Worm (Caenorhabditis elegans) whole organism, L4 larva: Measurements from ENCODE around the gene gop-1.

Experiments used
- D1046.2 ChIP-seq: fragments of 200-800 bp; sonication (Bioruptor generic); IDR thresholded peaks from 2 replicates; pipeline ENCODE4 v1.3.6; 2022; ENCODE audit warnings: missing genetic modification characterization, missing compliant biosample characterization
- F37D6.2 ChIP-seq: sonication (generic microtip); optimal IDR thresholded peaks from 2 replicates; lab custom pipeline; 2016; ENCODE audit warnings: mild to moderate bottlenecking, missing genetic modification characterization, missing compliant biosample characterization
- F49E8.2 ChIP-seq: sonication (generic microtip); optimal IDR thresholded peaks from 2 replicates; lab custom pipeline; 2016; ENCODE audit warnings: missing compliant biosample characterization, mild to moderate bottlenecking, missing genetic modification characterization, borderline replicate concordance
- R02D3.7 ChIP-seq: fragments of 150-350 bp; sonication (generic microtip); optimal IDR thresholded peaks from 3 replicates; lab custom pipeline; 2014; ENCODE audit warnings: missing biosample characterization, missing genetic modification characterization
- Y48G9A.11 ChIP-seq: fragments of 200-800 bp; sonication (Bioruptor generic); IDR thresholded peaks from 2 replicates; pipeline ENCODE4 v1.3.6; 2022; ENCODE audit warnings: missing genetic modification reagents, missing genetic modification characterization, missing compliant biosample characterization
- ZK546.5 ChIP-seq, 2 experiments: sonication (generic microtip); optimal IDR thresholded peaks; 2 replicates each; lab custom pipeline; 2017; ENCODE audit warnings: missing biosample characterization in 2 of 2, missing genetic modification characterization in 2 of 2
- aha-1 ChIP-seq: fragments of 150-350 bp; peaks from one replicate; lab custom pipeline; 2014; ENCODE audit warnings: missing biosample characterization, missing genetic modification characterization
- aly-2 ChIP-seq: sonication (generic microtip); optimal IDR thresholded peaks from 2 replicates; lab custom pipeline; 2018; ENCODE audit warnings: missing biosample characterization, missing genetic modification characterization
- arid-1 ChIP-seq: fragments of 200-800 bp; sonication (Bioruptor generic); conservative IDR thresholded peaks from 2 replicates; pipeline ENCODE4 v1.3.6; 2022; ENCODE audit warnings: missing genetic modification reagents, missing genetic modification characterization, missing compliant biosample characterization
- ceh-20 ChIP-seq: fragments of 200-800 bp; sonication (Bioruptor generic); IDR thresholded peaks from 2 replicates; pipeline ENCODE4 v1.3.6; 2022; ENCODE audit warnings: missing genetic modification reagents, missing genetic modification characterization, missing compliant biosample characterization
- ceh-28 ChIP-seq: fragments of 150-350 bp; optimal IDR thresholded peaks from 2 replicates; lab custom pipeline; 2014; ENCODE audit warnings: missing biosample characterization, missing genetic modification reagents, missing genetic modification characterization
- ceh-32 ChIP-seq: sonication (generic microtip); optimal IDR thresholded peaks from 2 replicates; lab custom pipeline; 2016; ENCODE audit warnings: mild to moderate bottlenecking, missing genetic modification characterization, missing compliant biosample characterization; ENCODE audit not compliant: poor library complexity
- ceh-62 ChIP-seq: sonication (generic microtip); optimal IDR thresholded peaks from 2 replicates; lab custom pipeline; 2017; ENCODE audit warnings: missing biosample characterization, missing genetic modification characterization
- ctbp-1 ChIP-seq: fragments of 200-800 bp; sonication (Bioruptor generic); IDR thresholded peaks from 2 replicates; pipeline ENCODE4 v1.3.6; 2022; ENCODE audit warnings: missing genetic modification reagents, missing genetic modification characterization, missing compliant biosample characterization
- daf-16 ChIP-seq, 3 experiments: sonication (generic microtip); optimal IDR thresholded peaks; 2 replicates each; lab custom pipeline; 2016 to 2017; ENCODE audit warnings: missing genetic modification characterization in 3 of 3, missing genetic modification reagents in 3 of 3, mild to moderate bottlenecking in 2 of 3, missing compliant biosample characterization in 2 of 3, missing biosample characterization in 1 of 3, moderate library complexity in 1 of 3
- daf-19 ChIP-seq: fragments of 200-800 bp; sonication (Bioruptor generic); conservative IDR thresholded peaks from 2 replicates; pipeline ENCODE4 v1.3.6; 2022; ENCODE audit warnings: missing genetic modification characterization, missing compliant biosample characterization
- dmd-8 ChIP-seq: fragments of 200-800 bp; sonication (Bioruptor generic); IDR thresholded peaks from 2 replicates; pipeline ENCODE4 v1.3.6; 2022; ENCODE audit warnings: missing genetic modification characterization, missing compliant biosample characterization
- duxl-1 ChIP-seq: sonication (generic microtip); optimal IDR thresholded peaks from 2 replicates; lab custom pipeline; 2016; ENCODE audit warnings: mild to moderate bottlenecking, missing genetic modification characterization, moderate library complexity, missing compliant biosample characterization; ENCODE audit not compliant: poor library complexity
- fos-1 ChIP-seq: fragments of 150-350 bp; optimal IDR thresholded peaks from 2 replicates; lab custom pipeline; 2014; ENCODE audit warnings: missing biosample characterization, missing genetic modification characterization
- hif-1 ChIP-seq, 2 experiments: sonication (generic microtip); optimal IDR thresholded peaks; 2 replicates each; lab custom pipeline; 2016 to 2017; ENCODE audit warnings: missing compliant biosample characterization in 2 of 2, missing genetic modification characterization in 2 of 2, missing genetic modification reagents in 2 of 2, missing genotype in 2 of 2, mild to moderate bottlenecking in 1 of 2
- lin-39 ChIP-seq: fragments of 150-350 bp; optimal IDR thresholded peaks from 2 replicates; lab custom pipeline; 2014; ENCODE audit warnings: missing biosample characterization, missing genetic modification reagents, missing genetic modification characterization
- mdl-1 ChIP-seq, 2 experiments: fragments of 150-350 bp in 1 of 2; sonication (generic microtip) in 1 of 2; optimal IDR thresholded peaks; 2 replicates each; lab custom pipeline; 2014 to 2017; ENCODE audit warnings: missing biosample characterization in 2 of 2, missing genetic modification characterization in 2 of 2
- mes-2 ChIP-seq: sonication (generic microtip); optimal IDR thresholded peaks from 2 replicates; lab custom pipeline; 2016; ENCODE audit warnings: missing genotype, mild to moderate bottlenecking, missing genetic modification characterization, missing compliant biosample characterization; ENCODE audit not compliant: poor library complexity, severe bottlenecking
- nhr-111 ChIP-seq: fragments of 200-800 bp; sonication (Bioruptor generic); optimal IDR thresholded peaks from 2 replicates; lab custom pipeline; 2018; ENCODE audit warnings: mild to moderate bottlenecking, missing genetic modification characterization, missing compliant biosample characterization
- nhr-237 ChIP-seq: sonication (generic microtip); optimal IDR thresholded peaks from 2 replicates; lab custom pipeline; 2017; ENCODE audit warnings: missing biosample characterization, missing genetic modification characterization
- nhr-28 ChIP-seq: fragments of 150-350 bp; optimal IDR thresholded peaks from 2 replicates; lab custom pipeline; 2014; ENCODE audit warnings: missing biosample characterization, missing genetic modification characterization
- nhr-42 ChIP-seq: fragments of 200-800 bp; sonication (Bioruptor generic); IDR thresholded peaks from 2 replicates; pipeline ENCODE4 v1.3.6; 2022; ENCODE audit warnings: missing genetic modification characterization, missing compliant biosample characterization
- php-3 ChIP-seq: fragments of 200-800 bp; sonication (Bioruptor generic); IDR thresholded peaks from 2 replicates; pipeline ENCODE4 v1.3.6; 2022; ENCODE audit warnings: missing genetic modification reagents, missing genetic modification characterization, missing compliant biosample characterization
- pqm-1 ChIP-seq: sonication (generic microtip); optimal IDR thresholded peaks from 2 replicates; lab custom pipeline; 2017; ENCODE audit warnings: missing biosample characterization, missing genetic modification characterization
- sdz-12 ChIP-seq: fragments of 200-800 bp; sonication (Bioruptor generic); optimal IDR thresholded peaks from 2 replicates; lab custom pipeline; 2018; ENCODE audit warnings: mild to moderate bottlenecking, missing genetic modification characterization, missing compliant biosample characterization
- set-16 ChIP-seq: fragments of 200-800 bp; sonication (Bioruptor generic); IDR thresholded peaks from 2 replicates; pipeline ENCODE4 v1.3.6; 2022; ENCODE audit warnings: missing genetic modification reagents, missing genetic modification characterization, missing compliant biosample characterization
- skn-1 ChIP-seq: fragments of 150-350 bp; optimal IDR thresholded peaks from 2 replicates; lab custom pipeline; 2014; ENCODE audit warnings: missing biosample characterization, missing genetic modification characterization
- snpc-1.2 ChIP-seq: fragments of 200-800 bp; sonication (Bioruptor generic); IDR thresholded peaks from 2 replicates; pipeline ENCODE4 v1.3.6; 2022; ENCODE audit warnings: missing genetic modification reagents, missing genetic modification characterization, missing compliant biosample characterization
- spr-1 ChIP-seq: sonication (generic microtip); optimal IDR thresholded peaks from 2 replicates; lab custom pipeline; 2016; ENCODE audit warnings: mild to moderate bottlenecking, missing genetic modification characterization, missing compliant biosample characterization
- spr-3 ChIP-seq: fragments of 200-800 bp; sonication (Bioruptor generic); optimal IDR thresholded peaks from 2 replicates; lab custom pipeline; 2018; ENCODE audit warnings: mild to moderate bottlenecking, missing genetic modification characterization, missing compliant biosample characterization
- unc-130 ChIP-seq: sonication (generic microtip); optimal IDR thresholded peaks from 2 replicates; lab custom pipeline; 2016; ENCODE audit warnings: missing genetic modification reagents, missing genetic modification characterization, missing compliant biosample characterization
- unc-39 ChIP-seq: sonication (generic microtip); optimal IDR thresholded peaks from 2 replicates; lab custom pipeline; 2017; ENCODE audit warnings: missing biosample characterization, missing genetic modification characterization
- zag-1 ChIP-seq: fragments of 150-350 bp; optimal IDR thresholded peaks from 2 replicates; lab custom pipeline; 2014; ENCODE audit warnings: missing biosample characterization, missing genetic modification characterization
- zfp-2 ChIP-seq: sonication (generic microtip); optimal IDR thresholded peaks from 2 replicates; lab custom pipeline; 2016; ENCODE audit warnings: mild to moderate bottlenecking, missing genetic modification characterization, missing compliant biosample characterization
- zfp-3 ChIP-seq: fragments of 200-800 bp; sonication (Bioruptor generic); conservative IDR thresholded peaks from 2 replicates; pipeline ENCODE4 v1.3.6; 2022; ENCODE audit warnings: missing genetic modification reagents, missing genetic modification characterization, missing compliant biosample characterization

Gene gop-1

DNA sequence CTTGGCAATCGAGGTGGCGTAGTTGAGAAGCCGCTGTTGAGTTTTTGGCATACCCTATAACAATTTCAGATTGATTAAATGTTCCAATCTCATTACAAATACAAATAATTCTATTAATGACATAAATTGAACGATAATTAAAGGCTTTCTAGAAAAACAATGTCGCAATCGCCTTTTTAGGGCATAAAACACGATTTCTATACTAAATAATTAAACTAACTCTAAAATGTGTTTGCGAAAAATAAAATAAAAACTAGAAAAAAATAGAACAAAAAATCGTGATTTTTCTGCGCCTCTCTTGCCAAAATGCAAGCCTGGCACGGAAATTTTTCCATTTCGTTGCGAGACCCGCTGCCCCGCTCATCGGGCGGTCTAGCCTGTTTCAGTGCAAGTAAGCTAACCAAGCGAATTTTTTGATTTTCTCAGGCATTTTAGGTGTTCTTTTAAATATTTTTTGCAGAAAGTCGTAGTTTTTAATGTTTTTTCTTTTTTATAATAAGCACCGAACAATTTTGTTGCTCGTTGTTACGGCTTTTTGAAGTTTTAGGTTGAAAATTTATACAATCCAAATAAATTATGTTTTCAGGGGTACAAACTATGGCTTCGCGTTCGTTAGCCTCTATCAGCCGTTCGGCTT lies 26.3 kb upstream of the gop-1 start, which contains the start of the genes C34E10.12, C34E10.10 and atp-2 (continued):
- TF ChIP-seq spr-3 (GFP tag; lab: Kevin White, UChicago): no peak
- peak; percentile 82 for TF ChIP-seq nhr-28
- peak; percentile 52 for TF ChIP-seq F37D6.2 (tag; lab: Kevin White, UChicago)
- TF ChIP-seq arid-1 (GFP tag; lab: Robert Waterston, UW): peak; percentile 59
- no peak for TF ChIP-seq sdz-12 (GFP tag; lab: Kevin White, UChicago)
- TF ChIP-seq, all 104 proteins: peak for 39

DNA sequence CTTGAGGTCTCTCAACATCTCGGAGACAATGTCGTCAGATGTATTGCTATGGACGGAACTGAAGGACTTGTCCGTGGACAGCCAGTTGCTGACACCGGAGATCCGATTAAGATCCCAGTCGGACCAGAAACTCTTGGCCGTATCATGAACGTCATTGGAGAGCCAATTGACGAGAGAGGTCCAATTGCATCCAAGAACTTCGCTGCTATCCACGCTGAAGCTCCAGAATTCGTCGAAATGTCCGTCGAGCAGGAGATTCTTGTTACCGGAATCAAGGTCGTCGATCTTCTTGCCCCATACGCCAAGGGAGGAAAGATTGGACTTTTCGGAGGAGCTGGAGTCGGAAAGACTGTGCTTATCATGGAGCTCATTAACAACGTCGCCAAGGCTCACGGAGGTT lies 25.4 kb upstream of the gop-1 start:
- no peak for TF ChIP-seq fos-1
- TF ChIP-seq ceh-20: no peak
- no peak for TF ChIP-seq daf-16 (GFP tag; optimal IDR thresholded peaks at IDR 0.05; lab: Kevin White, UChicago)
- TF ChIP-seq daf-16 (tag; optimal IDR thresholded peaks at IDR 0.05; lab: Kevin White, UChicago): no peak
- no peak for TF ChIP-seq nhr-237 (tag; lab: Kevin White, UChicago)
- TF ChIP-seq F49E8.2 (tag; lab: Kevin White, UChicago): no peak
- no peak for TF ChIP-seq snpc-1.2
- no peak for TF ChIP-seq pqm-1 (tag; lab: Kevin White, UChicago)
- TF ChIP-seq ZK546.5 (tag; optimal IDR thresholded peaks at IDR 0.05; lab: Kevin White, UChicago): no peak
- no peak for TF ChIP-seq ceh-28 (tag; lab: Kevin White, UChicago)

ce11 chrIII:5229511-5230250 lies 24.6 kb upstream of the gop-1 start:
- TF ChIP-seq aly-2 (tag; lab: Kevin White, UChicago) (peak; percentile 75), aha-1 (peak; percentile 82), dmd-8 (GFP tag; lab: Robert Waterston, UW) (no peak), mes-2 (tag; lab: Kevin White, UChicago) (no peak), hif-1 (tag; optimal IDR thresholded peaks at IDR 0.05; lab: Kevin White, UChicago) (no peak), ctbp-1 (GFP tag; lab: Robert Waterston, UW) (no peak), D1046.2 (GFP tag; lab: Robert Waterston, UW) (0 out of 2 replicates have a peak, but pooled peaks have one; percentile 20), nhr-111 (GFP tag; lab: Kevin White, UChicago) (no peak), zfp-3 (GFP tag; lab: Robert Waterston, UW) (no peak), daf-19 (GFP tag; lab: Robert Waterston, UW) (no peak)

DNA sequence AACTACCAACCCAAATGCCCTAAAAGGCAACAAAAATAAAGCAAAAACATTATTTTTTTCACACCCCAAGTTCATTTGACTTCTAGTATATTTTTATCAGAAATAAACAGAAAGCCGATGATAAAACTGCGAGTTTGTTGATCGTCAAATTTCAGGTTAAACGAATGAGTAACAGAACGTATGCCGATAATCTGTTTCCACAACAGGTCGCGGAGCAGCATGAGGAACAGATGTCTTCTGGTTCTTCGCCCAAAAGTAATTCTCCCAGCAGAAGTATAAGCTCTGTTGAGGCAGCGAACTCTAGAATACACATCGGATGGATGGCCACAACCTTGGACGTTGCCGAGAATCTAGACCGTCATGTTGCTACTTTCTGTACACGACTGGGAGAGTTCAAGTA lies 23.8 kb upstream of the gop-1 start, which contains the start of gene prmt-5:
TSS of gene prmt-5 (plus strand) at position 141 of the 400 bp plus-strand sequence.
- TF ChIP-seq ceh-32 (tag; lab: Kevin White, UChicago) (no peak), snpc-1.2 (no peak), zfp-2 (tag; lab: Kevin White, UChicago) (no peak), daf-16 (GFP tag; optimal IDR thresholded peaks at IDR 0.05; lab: Kevin White, UChicago) (peak; percentile 25 to 57), daf-16 (tag; optimal IDR thresholded peaks at IDR 0.05; lab: Kevin White, UChicago) (peak; percentile 55), D1046.2 (GFP tag; lab: Robert Waterston, UW) (peak; percentile 60; the same call in 1 of the 2 replicates), spr-3 (GFP tag; lab: Kevin White, UChicago) (peak; percentile 59), set-16 (no peak), spr-1 (peak; percentile 45), mdl-1 (tag; optimal IDR thresholded peaks at IDR 0.05; lab: Kevin White, UChicago) (no peak), skn-1 (tag; lab: Kevin White, UChicago) (no peak), zfp-3 (GFP tag; lab: Robert Waterston, UW) (peak; percentile 88), nhr-42 (GFP tag; lab: Robert Waterston, UW) (peak; percentile 65; the same call in 1 of the 2 replicates), ceh-62 (tag; lab: Kevin White, UChicago) (no peak), dmd-8 (GFP tag; lab: Robert Waterston, UW) (no peak), lin-39 (no peak), duxl-1 (tag; lab: Kevin White, UChicago) (peak; percentile 74), aha-1 (peak; percentile 50), sdz-12 (GFP tag; lab: Kevin White, UChicago) (peak; percentile 48), ZK546.5 (tag; optimal IDR thresholded peaks at IDR 0.05; lab: Kevin White, UChicago) (no peak), unc-39 (tag; lab: Kevin White, UChicago) (no peak), F37D6.2 (tag; lab: Kevin White, UChicago) (no peak), daf-19 (GFP tag; lab: Robert Waterston, UW) (no peak), Y48G9A.11 (GFP tag; lab: Robert Waterston, UW) (peak; percentile 34; the same call in 1 of the 2 replicates), R02D3.7 (tag; lab: Kevin White, UChicago) (no peak), php-3 (GFP tag; lab: Robert Waterston, UW) (no peak), arid-1 (GFP tag; lab: Robert Waterston, UW) (peak; percentile 85), zag-1 (tag; lab: Kevin White, UChicago) (no peak), unc-130 (GFP tag; lab: Kevin White, UChicago) (peak; percentile 45)
